Worm (Caenorhabditis elegans) whole organism, L1 larva: ENCODE results near the gene rab-6.1.

ENCODE experiments used
- nhr-11 ChIP-seq: fragments of 150-350 bp; optimal IDR thresholded peaks from 2 replicates; lab custom pipeline; 2014; ENCODE audit warnings: missing biosample characterization, missing genetic modification characterization
- rnt-1 ChIP-seq: sonication (generic microtip); optimal IDR thresholded peaks from 2 replicates; lab custom pipeline; 2016; ENCODE audit warnings: mild to moderate bottlenecking, missing genetic modification characterization, moderate library complexity, missing compliant biosample characterization
- snu-23 ChIP-seq: sonication (generic microtip); optimal IDR thresholded peaks from 2 replicates; lab custom pipeline; 2016; ENCODE audit warnings: missing genetic modification characterization, missing compliant biosample characterization
- ztf-11 ChIP-seq, 2 experiments: sonication (generic microtip); optimal IDR thresholded peaks; 2 replicates each; lab custom pipeline; 2016 to 2017; ENCODE audit warnings: missing genetic modification characterization in 2 of 2, missing biosample characterization in 1 of 2, missing compliant biosample characterization in 1 of 2

DNA sequence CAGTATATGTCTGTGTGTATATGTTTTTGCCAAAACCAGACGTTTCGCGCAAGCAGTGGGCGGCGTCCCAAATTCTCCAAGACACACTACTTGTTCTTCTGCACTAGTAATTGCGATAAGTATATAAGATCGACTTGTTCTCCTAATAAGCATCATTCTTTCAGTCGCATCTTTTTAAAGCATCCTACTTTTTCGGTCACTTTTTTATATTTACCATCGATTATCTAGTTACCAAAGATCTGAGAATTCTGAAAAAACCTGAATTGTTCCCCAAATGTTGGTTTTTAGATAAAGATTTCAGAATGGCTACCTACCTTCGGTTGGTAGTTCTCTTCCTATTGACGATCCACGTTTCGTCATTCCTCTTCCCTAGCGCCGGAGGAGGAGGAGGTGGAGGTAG, 43.8 kb downstream of the rab-6.1 start, which contains the start of gene grl-25:
- TF ChIP-seq ztf-11 (tag; optimal IDR thresholded peaks at IDR 0.05; lab: Kevin White, UChicago) = no peak
- no peak for TF ChIP-seq snu-23 (GFP tag; lab: Kevin White, UChicago)
- TF ChIP-seq rnt-1 = no peak
- no peak for TF ChIP-seq nhr-11 (tag; lab: Kevin White, UChicago)
